Fruit fly (Drosophila melanogaster): Measurements from ENCODE around the gene CG11586.

CG11586 gene

DNA sequence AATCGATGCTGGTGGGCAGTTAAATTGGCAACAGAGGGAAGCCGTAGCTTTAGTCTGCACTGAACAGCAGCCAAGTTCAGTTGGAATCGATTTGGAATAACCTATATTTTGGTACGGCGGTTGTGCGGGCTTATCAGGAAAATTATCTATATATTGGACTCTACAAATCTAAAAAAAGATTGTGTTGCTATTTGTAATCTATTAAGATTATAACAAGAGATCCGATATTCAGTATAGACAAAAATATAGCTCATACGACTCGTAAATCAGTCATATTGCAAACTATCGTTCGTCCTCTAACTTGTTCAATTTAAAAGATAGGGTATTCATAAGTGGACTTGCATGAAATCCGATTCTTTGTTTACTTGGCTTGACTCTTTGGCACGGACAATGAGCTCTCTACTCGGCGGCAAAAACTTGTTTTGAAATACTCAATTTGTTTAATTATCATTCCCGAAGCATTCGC, 26.4 kb upstream of the CG11586 start, which contains the start of gene Hexo1 (continued):
- TF ChIP-seq cwo (GFP tag; optimal IDR thresholded peaks at IDR 0.05) (peak; percentile 17), CG3407 (GFP tag; optimal IDR thresholded peaks at IDR 0.05) (no peak), CG12659 (GFP tag; optimal IDR thresholded peaks at IDR 0.05) (peak; percentile 27), row (GFP tag; IDR thresholded peaks at IDR 0.05) (peak; percentile 79), CG17802 (tag; optimal IDR thresholded peaks at IDR 0.05) (no peak), D19B (GFP tag; optimal IDR thresholded peaks at IDR 0.05) (no peak), CG4328 (GFP tag; optimal IDR thresholded peaks at IDR 0.05) (no peak), prd (optimal IDR thresholded peaks at IDR 0.05) (no peak), prd (GFP tag; IDR thresholded peaks at IDR 0.05) (no peak), chif (GFP tag; optimal IDR thresholded peaks at IDR 0.05) (no peak), CG17385 (GFP tag; optimal IDR thresholded peaks at IDR 0.05) (peak; percentile 36), CG7987 (GFP tag; optimal IDR thresholded peaks at IDR 0.05) (no peak), jing (GFP tag; optimal IDR thresholded peaks at IDR 0.05) (no peak), Med (GFP tag) (peak; percentile 82), Meics (GFP tag; optimal IDR thresholded peaks at IDR 0.05) (peak; percentile 44), Usf (GFP tag; optimal IDR thresholded peaks at IDR 0.05) (no peak), seq (GFP tag; IDR thresholded peaks at IDR 0.05) (no peak), CG10209 (GFP tag; optimal IDR thresholded peaks at IDR 0.05) (no peak), ci (GFP tag; IDR thresholded peaks at IDR 0.05) (peak; percentile 56; the same call in 1 of the 3 replicates), B-H2 (GFP tag; optimal IDR thresholded peaks at IDR 0.05) (no peak), Stat92E (GFP tag; optimal IDR thresholded peaks at IDR 0.05) (no peak), Deaf1 (tag; optimal IDR thresholded peaks at IDR 0.05) (no peak), Hr51 (GFP tag; optimal IDR thresholded peaks at IDR 0.05) (no peak), CG30403 (GFP tag; optimal IDR thresholded peaks at IDR 0.05) (peak; percentile 37), CG18476 (GFP tag; optimal IDR thresholded peaks at IDR 0.05) (no peak), dm (GFP tag; optimal IDR thresholded peaks at IDR 0.05) (no peak), CG12236 (GFP tag; optimal IDR thresholded peaks at IDR 0.05) (no peak), CG6791 (GFP tag; IDR thresholded peaks at IDR 0.05; ENCODE audit: partially characterized antibody) (0 out of 3 replicates have a peak, but pooled peaks have one; percentile 22), slou (GFP tag; optimal IDR thresholded peaks at IDR 0.05) (no peak), CG10274 (GFP tag; optimal IDR thresholded peaks at IDR 0.05) (no peak), nau (GFP tag; optimal IDR thresholded peaks at IDR 0.05) (no peak), CG14014 (GFP tag; IDR thresholded peaks at IDR 0.05) (0 out of 2 replicates have a peak, but pooled peaks have one; percentile 16), CG1602 (GFP tag; optimal IDR thresholded peaks at IDR 0.05) (no peak), CG2678 (tag; optimal IDR thresholded peaks at IDR 0.05) (peak; percentile 51), CG10267 (tag; optimal IDR thresholded peaks at IDR 0.05) (peak; percentile 8), Neu2 (GFP tag; optimal IDR thresholded peaks at IDR 0.05; ENCODE audit: borderline replicate concordance) (no peak), NfI (GFP tag; optimal IDR thresholded peaks at IDR 0.05) (peak; percentile 6), CG3281 (GFP tag; optimal IDR thresholded peaks at IDR 0.05) (peak; percentile 42), MESR4 (GFP tag; optimal IDR thresholded peaks at IDR 0.05) (no peak), sna (GFP tag; IDR thresholded peaks at IDR 0.05; ENCODE audit: partially characterized antibody) (no peak), sens (GFP tag) (peak; percentile 21), pan (optimal IDR thresholded peaks at IDR 0.05) (no peak), pan (GFP tag; optimal IDR thresholded peaks at IDR 0.05 in 1 of 2, IDR thresholded peaks at IDR 0.05 in 1 of 2) (peak in 1 of 2 experiments; percentile 36), Dfd (GFP tag; optimal IDR thresholded peaks at IDR 0.05) (no peak), grn (GFP tag; optimal IDR thresholded peaks at IDR 0.05) (peak; percentile 70), CG4404 (GFP tag; IDR thresholded peaks at IDR 0.05) (no peak), CG17912 (GFP tag; optimal IDR thresholded peaks at IDR 0.05) (no peak), ssp (GFP tag; IDR thresholded peaks at IDR 0.05) (no peak), CrebB (tag; optimal IDR thresholded peaks at IDR 0.05) (peak; percentile 23), ato (GFP tag; IDR thresholded peaks at IDR 0.05; ENCODE audit: partially characterized antibody) (no peak)

Data from whole organism, embryonic.